Fruit fly (Drosophila melanogaster) S2 (cell line): Measurements from ENCODE around the gene Atg4a.

Experiments
- CG8478 ChIP-seq: fragments of >200 bp; optimal IDR thresholded peaks from 2 replicates; lab custom pipeline; 2018
- CTCF ChIP-seq, 2 experiments: fragments of >200 bp; optimal IDR thresholded peaks; 2 replicates each; lab custom pipeline; 2018

Gene Atg4a

dm6 chr2L:1080802-1081464, at the start of gene Atg4a:
Atg4a (plus strand) TSS chr2L:1080911.
- TF ChIP-seq CG8478 (lab: Kevin White, UChicago) (no peak), CTCF (optimal IDR thresholded peaks at IDR 0.05; lab: Kevin White, UChicago) (no peak)

DNA sequence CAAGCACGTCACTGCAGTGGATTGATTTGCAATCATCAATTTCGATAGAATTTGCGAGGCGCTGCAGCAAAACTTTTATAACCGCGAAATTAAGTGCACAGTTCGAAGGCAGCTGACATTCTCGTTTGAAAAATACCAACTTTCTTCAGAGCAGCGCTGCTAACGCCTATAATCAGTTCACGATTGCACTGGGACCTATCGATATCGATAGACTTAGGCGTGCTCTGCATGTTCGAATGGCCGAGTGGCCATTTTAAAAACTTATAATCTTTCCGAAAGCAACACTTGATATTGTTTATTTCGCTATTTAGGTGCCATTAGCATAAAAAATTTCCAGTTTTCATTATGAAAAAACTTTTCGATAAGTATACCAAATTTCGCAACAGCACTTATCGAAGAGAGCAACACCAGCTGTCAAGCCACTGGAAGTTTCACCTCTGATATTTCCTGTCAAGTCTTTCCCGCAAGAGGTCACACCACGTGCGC, 43.9 kb upstream of the Atg4a start, which contains the start of gene gNacalpha:
Gene gNacalpha (plus strand): TSS at position 436 of the 486 bp plus-strand sequence.
- TF ChIP-seq CTCF (optimal IDR thresholded peaks at IDR 0.05; lab: Kevin White, UChicago) = no peak
- TF ChIP-seq CG8478 (lab: Kevin White, UChicago) = no peak

- TF ChIP-seq CG8478 (lab: Kevin White, UChicago) = no peak
- no peak for TF ChIP-seq CTCF (optimal IDR thresholded peaks at IDR 0.05; lab: Kevin White, UChicago)
Observed at dm6 chr2L:1043195-1043990, 37.3 kb upstream of the Atg4a start.

- no peak for TF ChIP-seq CG8478 (lab: Kevin White, UChicago)
- TF ChIP-seq CTCF (optimal IDR thresholded peaks at IDR 0.05; lab: Kevin White, UChicago) = no peak
Observed at dm6 chr2L:1047245-1047644, 33.5 kb upstream of the Atg4a start.

DNA sequence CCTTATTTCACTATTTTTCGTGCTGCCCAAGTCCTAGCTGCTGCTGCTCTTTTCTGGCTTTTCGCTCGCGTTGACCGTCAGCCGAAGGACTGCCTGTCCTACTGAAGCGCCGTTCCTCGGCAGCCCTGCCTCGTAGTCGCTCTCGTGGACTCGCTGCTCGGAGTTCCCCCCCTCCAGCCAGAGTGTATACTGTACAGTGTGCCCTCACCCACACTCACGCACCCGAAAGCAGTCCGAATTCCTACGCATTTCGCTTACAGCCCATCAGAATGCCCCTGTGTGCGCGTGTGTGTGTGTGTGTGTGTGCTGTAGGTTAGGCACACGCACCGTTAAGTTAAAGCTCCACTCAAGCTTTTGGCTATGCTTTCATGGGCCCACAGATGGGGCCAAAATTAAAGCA, 32.7 kb upstream of the Atg4a start, which contains the start of gene IA-2:
Gene IA-2 (minus strand): TSS at position 89 of the 400 bp plus-strand sequence.
- TF ChIP-seq CG8478 (lab: Kevin White, UChicago) = no peak
- no peak for TF ChIP-seq CTCF (optimal IDR thresholded peaks at IDR 0.05; lab: Kevin White, UChicago)

DNA sequence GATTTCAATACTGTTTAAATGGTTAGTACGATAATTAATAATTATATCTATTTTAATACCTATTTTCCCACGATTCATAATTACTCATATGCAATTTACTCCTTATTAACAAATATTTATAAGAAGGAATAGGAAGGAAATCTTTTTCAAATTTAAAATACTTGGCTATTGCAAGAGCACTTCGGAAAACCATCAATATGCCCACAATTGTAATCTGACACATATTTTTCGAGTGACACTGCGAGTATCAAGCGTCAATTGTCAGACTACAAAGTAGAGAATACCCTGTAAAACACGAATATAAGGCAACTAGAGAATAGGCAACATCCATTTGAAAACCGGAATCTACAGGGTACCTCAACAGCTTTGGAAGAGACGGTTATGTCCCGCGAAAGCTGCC, 32.3 kb upstream of the Atg4a start:
- no peak for TF ChIP-seq CTCF (optimal IDR thresholded peaks at IDR 0.05; lab: Kevin White, UChicago)
- TF ChIP-seq CG8478 (lab: Kevin White, UChicago) = no peak

DNA sequence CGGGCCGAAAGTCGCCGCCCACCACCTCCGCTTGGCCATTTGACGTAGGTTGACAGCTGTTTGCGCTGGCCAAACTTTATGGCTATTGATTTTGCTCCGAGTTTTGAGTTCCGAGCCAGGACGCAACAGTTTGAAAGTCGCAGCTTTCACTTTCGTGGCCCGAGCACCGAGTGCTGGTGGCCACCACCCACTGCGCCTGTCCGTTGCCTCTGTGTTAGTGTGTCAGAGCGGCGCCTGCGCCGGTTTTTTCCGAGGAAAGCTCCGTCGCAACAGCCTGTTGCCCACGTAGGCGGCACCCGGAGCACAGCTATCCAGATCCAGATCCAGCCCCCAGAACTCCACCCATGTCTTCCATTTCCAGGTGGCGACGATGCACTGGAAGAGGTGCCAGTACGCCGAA, 31.9 kb upstream of the Atg4a start:
- TF ChIP-seq CG8478 (lab: Kevin White, UChicago) (no peak), CTCF (optimal IDR thresholded peaks at IDR 0.05; lab: Kevin White, UChicago) (no peak)

DNA sequence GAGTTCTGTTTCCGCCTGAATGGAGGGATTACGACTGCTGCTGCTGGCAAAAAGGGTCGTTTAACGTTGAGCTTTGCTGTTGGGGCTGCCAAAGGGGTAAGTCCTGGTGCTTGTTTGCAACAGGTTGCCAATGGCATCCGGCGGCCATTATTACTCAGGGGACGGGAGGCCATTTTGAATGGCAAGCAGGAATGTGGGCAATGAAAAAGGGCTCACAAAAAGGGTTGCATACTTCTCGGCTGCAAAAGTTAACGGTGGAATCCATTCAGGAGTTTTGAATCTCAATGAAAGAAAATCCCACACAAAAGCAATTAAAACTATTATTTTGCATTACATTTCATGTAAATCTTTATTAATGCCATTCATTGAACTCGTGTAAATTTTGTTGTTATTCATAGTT, 31.4 kb upstream of the Atg4a start:
- TF ChIP-seq CTCF (optimal IDR thresholded peaks at IDR 0.05; lab: Kevin White, UChicago) = no peak
- no peak for TF ChIP-seq CG8478 (lab: Kevin White, UChicago)

- no peak for TF ChIP-seq CG8478 (lab: Kevin White, UChicago)
- no peak for TF ChIP-seq CTCF (optimal IDR thresholded peaks at IDR 0.05; lab: Kevin White, UChicago)
Observed at dm6 chr2L:1056631-1057030, 24.1 kb upstream of the Atg4a start.

- TF ChIP-seq CG8478 (lab: Kevin White, UChicago) (no peak), CTCF (optimal IDR thresholded peaks at IDR 0.05; lab: Kevin White, UChicago) (no peak)
Observed at dm6 chr2L:1057513-1057912, 23.2 kb upstream of the Atg4a start.

- TF ChIP-seq CG8478 (lab: Kevin White, UChicago) = no peak
- no peak for TF ChIP-seq CTCF (optimal IDR thresholded peaks at IDR 0.05; lab: Kevin White, UChicago)
Observed at dm6 chr2L:1062473-1063363, 18.0 kb upstream of the Atg4a start.

dm6 chr2L:1063695-1064094, 17.0 kb upstream of the Atg4a start:
- TF ChIP-seq CG8478 (lab: Kevin White, UChicago) = no peak

- TF ChIP-seq CTCF (optimal IDR thresholded peaks at IDR 0.05; lab: Kevin White, UChicago) (no peak), CG8478 (lab: Kevin White, UChicago) (no peak)
Observed at dm6 chr2L:1064544-1064943, 16.2 kb upstream of the Atg4a start.

DNA sequence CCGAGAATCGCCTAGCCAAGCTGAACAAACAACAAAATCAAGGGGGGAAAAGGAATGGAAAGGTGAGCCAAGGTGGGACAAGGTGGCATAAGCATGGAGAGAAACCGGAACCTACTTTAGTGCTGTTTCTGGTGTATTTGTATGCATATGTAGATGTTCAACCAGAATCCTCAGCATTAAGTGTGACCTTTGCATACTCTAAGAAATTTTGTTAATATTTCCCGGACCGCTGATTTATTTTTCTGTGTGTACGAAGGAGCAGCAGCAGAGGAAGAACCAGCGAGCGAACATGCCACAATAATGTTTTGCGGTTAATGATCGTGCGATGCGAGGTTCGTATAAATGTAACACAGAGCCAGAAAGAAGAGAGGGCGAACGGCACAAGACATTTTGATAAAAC, 15.7 kb upstream of the Atg4a start:
- TF ChIP-seq CTCF (optimal IDR thresholded peaks at IDR 0.05; lab: Kevin White, UChicago) (no peak), CG8478 (lab: Kevin White, UChicago) (no peak)
